Worm (Caenorhabditis elegans) whole organism, mixed stage, embryonic: ENCODE results near the gene kqt-1.

ENCODE experiments used
- M03D4.4 ChIP-seq: sonication (generic microtip); optimal IDR thresholded peaks from 2 replicates; lab custom pipeline; 2017; ENCODE audit warnings: mild to moderate bottlenecking, missing genetic modification characterization, missing compliant biosample characterization
- bed-3 ChIP-seq: fragments of 200-800 bp; sonication (Bioruptor generic); optimal IDR thresholded peaks from 3 replicates; lab custom pipeline; 2018; ENCODE audit warnings: mild to moderate bottlenecking, missing genetic modification characterization, moderate library complexity, missing compliant biosample characterization
- ceh-39 ChIP-seq: fragments of 150-350 bp; optimal IDR thresholded peaks from 2 replicates; lab custom pipeline; 2014; ENCODE audit warnings: missing biosample characterization, missing genetic modification characterization
- ceh-43 ChIP-seq: fragments of 200-800 bp; sonication (Bioruptor generic); optimal IDR thresholded peaks from 2 replicates; lab custom pipeline; 2018; ENCODE audit warnings: mild to moderate bottlenecking, missing genetic modification characterization, moderate library complexity, missing compliant biosample characterization
- ceh-83 ChIP-seq: fragments of 200-800 bp; sonication (Bioruptor generic); optimal IDR thresholded peaks from 2 replicates; lab custom pipeline; 2018; ENCODE audit warnings: mild to moderate bottlenecking, missing genetic modification characterization, missing compliant biosample characterization
- ces-1 ChIP-seq: fragments of 150-350 bp; optimal IDR thresholded peaks from 2 replicates; lab custom pipeline; 2014; ENCODE audit warnings: missing biosample characterization, missing genetic modification reagents, missing genetic modification characterization
- cnd-1 ChIP-seq: fragments of 200-800 bp; sonication (Bioruptor generic); optimal IDR thresholded peaks from 2 replicates; lab custom pipeline; 2018; ENCODE audit warnings: mild to moderate bottlenecking, missing genetic modification characterization, missing compliant biosample characterization
- drap-1 ChIP-seq: fragments of 200-800 bp; sonication (Bioruptor generic); optimal IDR thresholded peaks from 3 replicates; lab custom pipeline; 2018; ENCODE audit warnings: mild to moderate bottlenecking, missing genetic modification characterization, missing compliant biosample characterization
- elt-1 ChIP-seq: sonication (generic microtip); optimal IDR thresholded peaks from 2 replicates; lab custom pipeline; 2017; ENCODE audit warnings: missing genetic modification characterization, mild to moderate bottlenecking, missing compliant biosample characterization, antibody characterized with exemption, moderate library complexity, borderline replicate concordance; ENCODE audit not compliant: insufficient read depth
- elt-3 ChIP-seq: fragments of 150-350 bp; optimal IDR thresholded peaks from 2 replicates; lab custom pipeline; 2014; ENCODE audit warnings: missing biosample characterization, missing genetic modification characterization
- flh-1 ChIP-seq: fragments of 200-800 bp; sonication (Bioruptor generic); optimal IDR thresholded peaks from 2 replicates; lab custom pipeline; 2018; ENCODE audit warnings: mild to moderate bottlenecking, missing genetic modification characterization, moderate library complexity, missing compliant biosample characterization
- ham-2 ChIP-seq: fragments of 200-800 bp; sonication (Bioruptor generic); optimal IDR thresholded peaks from 2 replicates; lab custom pipeline; 2018; ENCODE audit warnings: mild to moderate bottlenecking, missing genetic modification characterization, missing compliant biosample characterization
- hlh-1 ChIP-seq: fragments of 150-350 bp; optimal IDR thresholded peaks from 2 replicates; lab custom pipeline; 2014; ENCODE audit warnings: missing biosample characterization, missing genetic modification reagents, missing genetic modification characterization
- lin-13 ChIP-seq: fragments of 150-350 bp; optimal IDR thresholded peaks from 2 replicates; lab custom pipeline; 2014; ENCODE audit warnings: missing biosample characterization, missing genetic modification characterization
- lin-32 ChIP-seq: fragments of 200-800 bp; sonication (Bioruptor generic); optimal IDR thresholded peaks from 2 replicates; lab custom pipeline; 2018; ENCODE audit warnings: mild to moderate bottlenecking, missing genetic modification characterization, missing compliant biosample characterization
- lsy-2 ChIP-seq: fragments of 150-350 bp; optimal IDR thresholded peaks from 2 replicates; lab custom pipeline; 2014; ENCODE audit warnings: missing biosample characterization, missing genetic modification characterization
- mab-5 ChIP-seq: fragments of 150-350 bp; optimal IDR thresholded peaks from 2 replicates; lab custom pipeline; 2014; ENCODE audit warnings: missing biosample characterization, missing genetic modification characterization
- mep-1 ChIP-seq: fragments of 150-350 bp; optimal IDR thresholded peaks from 2 replicates; lab custom pipeline; 2017; ENCODE audit warnings: missing biosample characterization, missing genetic modification reagents, missing genetic modification characterization, inconsistent platforms
- mls-2 ChIP-seq: sonication (generic microtip); optimal IDR thresholded peaks from 2 replicates; lab custom pipeline; 2016; ENCODE audit warnings: mild to moderate bottlenecking, missing genetic modification characterization, moderate library complexity, missing compliant biosample characterization
- nhr-2 ChIP-seq: fragments of 150-350 bp; optimal IDR thresholded peaks from 2 replicates; lab custom pipeline; 2014; ENCODE audit warnings: missing biosample characterization, missing genetic modification characterization
- nhr-237 ChIP-seq: fragments of 150-350 bp; optimal IDR thresholded peaks from 2 replicates; lab custom pipeline; 2014; ENCODE audit warnings: missing biosample characterization, missing genetic modification characterization
- nhr-28 ChIP-seq: fragments of 150-350 bp; optimal IDR thresholded peaks from 2 replicates; lab custom pipeline; 2014; ENCODE audit warnings: missing biosample characterization, missing genetic modification characterization
- nhr-76 ChIP-seq: sonication (generic microtip); optimal IDR thresholded peaks from 2 replicates; lab custom pipeline; 2017; ENCODE audit warnings: missing biosample characterization, missing genetic modification characterization
- pha-4 ChIP-seq: fragments of 150-350 bp; optimal IDR thresholded peaks from 2 replicates; lab custom pipeline; 2018; ENCODE audit warnings: missing biosample characterization, missing genetic modification reagents, missing genetic modification characterization
- sem-2 ChIP-seq: fragments of 200-800 bp; sonication (Bioruptor generic); optimal IDR thresholded peaks from 2 replicates; lab custom pipeline; 2018; ENCODE audit warnings: mild to moderate bottlenecking, missing genetic modification characterization, missing compliant biosample characterization
- snpc-4 ChIP-seq: fragments of 150-350 bp; optimal IDR thresholded peaks from 2 replicates; lab custom pipeline; 2014; ENCODE audit warnings: missing biosample characterization, missing genetic modification characterization
- sptf-1 ChIP-seq: sonication (generic microtip); optimal IDR thresholded peaks from 2 replicates; lab custom pipeline; 2017; ENCODE audit warnings: mild to moderate bottlenecking, missing genetic modification characterization, moderate library complexity, missing compliant biosample characterization
- tbx-8 ChIP-seq: fragments of 200-800 bp; sonication (Bioruptor generic); optimal IDR thresholded peaks from 2 replicates; lab custom pipeline; 2018; ENCODE audit warnings: mild to moderate bottlenecking, missing genetic modification characterization, moderate library complexity, missing compliant biosample characterization
- unc-120 ChIP-seq: sonication (generic microtip); optimal IDR thresholded peaks from 2 replicates; lab custom pipeline; 2017; ENCODE audit warnings: missing genetic modification characterization, missing compliant biosample characterization; ENCODE audit not compliant: poor library complexity, severe bottlenecking
- unc-39 ChIP-seq: fragments of 150-350 bp; optimal IDR thresholded peaks from 2 replicates; lab custom pipeline; 2014; ENCODE audit warnings: missing biosample characterization, missing genetic modification characterization
- unc-62 ChIP-seq: fragments of 150-350 bp; optimal IDR thresholded peaks from 2 replicates; lab custom pipeline; 2014; ENCODE audit warnings: missing biosample characterization, missing genetic modification reagents, missing genetic modification characterization
- zip-8 ChIP-seq: fragments of 150-350 bp; optimal IDR thresholded peaks from 2 replicates; lab custom pipeline; 2014; ENCODE audit warnings: missing biosample characterization, missing genetic modification characterization
- ztf-11 ChIP-seq: fragments of 150-350 bp; optimal IDR thresholded peaks from 2 replicates; lab custom pipeline; 2014; ENCODE audit warnings: missing biosample characterization, missing genetic modification characterization

Gene kqt-1

DNA sequence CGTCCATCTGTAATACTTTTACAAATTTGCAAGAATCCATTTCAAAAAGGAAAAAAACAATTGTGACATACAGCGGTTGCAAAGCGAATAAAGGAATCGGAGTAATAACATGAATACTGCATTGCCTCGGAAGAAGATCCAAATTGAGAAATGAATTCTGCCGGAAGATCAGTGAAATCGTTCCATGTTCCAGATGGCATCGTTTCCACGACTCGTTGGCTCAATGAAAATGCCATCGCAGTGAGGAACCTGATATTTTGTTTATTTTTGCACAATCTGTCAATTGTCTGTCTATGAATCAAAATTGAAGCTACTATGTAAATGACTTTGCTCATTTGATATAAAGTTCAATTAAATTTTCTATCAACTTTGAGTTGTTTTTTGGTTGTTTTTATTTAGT lies 11.8 kb downstream of the kqt-1 start:
- TF ChIP-seq elt-1 (tag; lab: Kevin White, UChicago) = no peak
- no peak for TF ChIP-seq ceh-43 (GFP tag; lab: Kevin White, UChicago)
- TF ChIP-seq hlh-1 = no peak
- TF ChIP-seq nhr-28 = no peak
- TF ChIP-seq lsy-2 = no peak
- no peak for TF ChIP-seq nhr-237 (tag; lab: Kevin White, UChicago)
- no peak for TF ChIP-seq unc-39 (tag; lab: Kevin White, UChicago)
- TF ChIP-seq mab-5 (tag; lab: Kevin White, UChicago) = no peak

DNA sequence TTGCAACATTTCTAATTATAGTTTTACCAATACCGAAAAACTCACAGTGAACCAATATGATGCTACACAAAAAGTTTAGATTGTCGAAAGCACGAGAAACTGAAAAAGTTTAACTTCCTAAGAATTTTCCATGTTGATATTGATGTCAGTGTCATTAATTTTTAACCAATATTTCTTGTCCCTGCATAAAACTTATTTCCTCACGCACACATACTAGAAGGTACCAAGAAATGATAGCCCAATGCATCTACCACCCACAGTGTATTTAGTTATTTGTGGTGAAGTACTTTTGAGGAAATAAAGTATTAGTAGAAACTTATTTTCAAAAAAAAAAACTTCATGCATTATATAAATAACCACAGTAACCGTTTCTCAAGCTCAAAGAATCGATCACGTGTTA lies 12.6 kb downstream of the kqt-1 start, which contains the start of gene aexr-2:
Gene aexr-2 (minus strand): TSS at position 101 of the 400 bp plus-strand sequence.
- TF ChIP-seq ceh-83 (GFP tag; lab: Kevin White, UChicago) (no peak), ces-1 (no peak), lsy-2 (no peak), zip-8 (tag; lab: Kevin White, UChicago) (no peak), bed-3 (no peak), nhr-2 (tag; lab: Kevin White, UChicago) (no peak), unc-120 (tag; lab: Kevin White, UChicago) (no peak), mep-1 (tag; lab: Kevin White, UChicago) (no peak), nhr-76 (tag; lab: Kevin White, UChicago) (no peak), hlh-1 (no peak)

DNA sequence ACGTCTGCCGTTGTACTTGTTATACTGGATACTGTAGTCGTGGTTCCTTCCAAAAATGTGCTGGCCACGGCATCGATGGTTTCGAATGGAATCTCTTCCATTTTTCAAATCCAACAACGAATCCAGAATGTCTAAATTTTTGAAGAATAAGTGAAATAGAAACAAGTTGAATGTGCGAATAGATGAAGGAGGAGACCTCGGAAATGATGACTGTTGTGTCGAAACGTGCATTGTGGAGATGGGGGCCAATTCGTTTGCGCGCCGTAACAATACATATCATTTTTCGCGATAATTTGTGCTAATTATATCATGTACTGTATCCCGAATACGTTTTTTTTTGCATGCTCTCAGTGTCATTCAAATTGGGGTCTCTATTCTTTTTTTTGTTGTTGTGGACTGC lies 16.4 kb downstream of the kqt-1 start, which contains the start of gene aexr-1:
Gene aexr-1 (minus strand): TSS at position 101 of the 400 bp plus-strand sequence.
- no peak for TF ChIP-seq M03D4.4 (tag; lab: Kevin White, UChicago)
- no peak for TF ChIP-seq mls-2 (tag; lab: Kevin White, UChicago)
- TF ChIP-seq tbx-8 = no peak
- TF ChIP-seq nhr-237 (tag; lab: Kevin White, UChicago) = no peak
- TF ChIP-seq mep-1 (tag; lab: Kevin White, UChicago) = no peak
- TF ChIP-seq nhr-28 = no peak
- TF ChIP-seq drap-1 (GFP tag; lab: Kevin White, UChicago) = no peak
- no peak for TF ChIP-seq hlh-1
- no peak for TF ChIP-seq sptf-1 (tag; lab: Kevin White, UChicago)
- TF ChIP-seq ztf-11 (tag; lab: Kevin White, UChicago) = no peak
- TF ChIP-seq snpc-4 = no peak
- no peak for TF ChIP-seq unc-39 (tag; lab: Kevin White, UChicago)

DNA sequence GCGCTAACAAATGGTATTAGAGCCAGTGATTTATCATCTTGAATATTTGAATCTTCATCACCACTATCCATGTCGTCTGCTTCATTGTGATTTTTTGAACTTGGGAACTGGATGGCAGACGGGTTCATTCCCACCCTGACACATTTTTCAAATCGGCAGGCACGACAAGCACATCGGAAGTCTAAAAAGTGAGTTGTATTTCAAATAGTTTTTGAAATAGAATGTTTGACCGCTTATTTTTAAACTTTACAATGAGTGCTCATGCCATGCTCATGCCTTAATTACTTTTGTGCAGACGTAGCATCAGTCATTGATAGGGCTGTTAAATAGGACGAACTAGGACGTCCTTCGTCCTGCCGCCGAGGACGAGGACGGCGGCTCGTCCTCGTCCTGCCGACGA lies 19.1 kb downstream of the kqt-1 start:
- no peak for TF ChIP-seq ham-2
- TF ChIP-seq ceh-83 (GFP tag; lab: Kevin White, UChicago) = no peak
- TF ChIP-seq mls-2 (tag; lab: Kevin White, UChicago) = no peak
- no peak for TF ChIP-seq unc-62 (GFP tag; lab: Kevin White, UChicago)
- TF ChIP-seq pha-4 (tag; lab: Kevin White, UChicago) = no peak
- no peak for TF ChIP-seq ztf-11 (tag; lab: Kevin White, UChicago)
- no peak for TF ChIP-seq elt-3 (tag; lab: Kevin White, UChicago)
- TF ChIP-seq lin-13 (tag; lab: Kevin White, UChicago) = no peak
- TF ChIP-seq flh-1 (GFP tag; lab: Kevin White, UChicago) = no peak
- TF ChIP-seq M03D4.4 (tag; lab: Kevin White, UChicago) = no peak
- TF ChIP-seq ceh-39 (tag; lab: Kevin White, UChicago) = no peak
- no peak for TF ChIP-seq nhr-237 (tag; lab: Kevin White, UChicago)
- TF ChIP-seq bed-3 = no peak
- TF ChIP-seq mab-5 (tag; lab: Kevin White, UChicago) = no peak
- no peak for TF ChIP-seq sem-2
- no peak for TF ChIP-seq drap-1 (GFP tag; lab: Kevin White, UChicago)
- TF ChIP-seq ceh-43 (GFP tag; lab: Kevin White, UChicago) = no peak
- no peak for TF ChIP-seq ces-1
- no peak for TF ChIP-seq mep-1 (tag; lab: Kevin White, UChicago)
- TF ChIP-seq lin-32 (GFP tag; lab: Kevin White, UChicago) = no peak

DNA sequence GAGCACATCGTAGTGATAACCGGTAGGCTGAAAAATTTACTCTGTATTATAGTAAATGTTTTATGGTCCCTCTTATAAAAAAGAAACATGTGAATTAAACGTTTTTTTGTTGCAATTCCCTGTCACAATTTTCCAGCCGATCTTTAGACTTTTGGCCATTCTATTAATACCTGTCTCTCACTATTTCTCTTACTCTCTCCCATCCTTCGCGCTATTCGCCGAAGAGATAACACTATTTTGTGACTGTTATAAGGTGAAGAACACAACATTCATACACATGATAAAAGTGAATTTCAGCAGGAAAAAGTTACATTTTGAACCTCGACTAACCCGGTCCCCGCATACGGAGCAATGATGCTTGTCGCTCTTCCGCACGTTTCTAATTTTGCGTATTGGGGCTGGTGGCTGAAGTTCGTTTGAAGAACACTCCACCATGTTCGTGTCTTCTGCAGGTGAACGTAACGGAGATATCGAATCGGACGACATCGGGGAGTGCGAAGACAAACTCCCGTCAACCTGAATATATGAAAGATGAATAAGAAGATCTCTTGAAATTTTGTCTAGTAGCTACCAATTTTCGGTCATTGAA lies 20.3 kb downstream of the kqt-1 start:
- TF ChIP-seq cnd-1 (tag; lab: Kevin White, UChicago) = no peak
- TF ChIP-seq nhr-2 (tag; lab: Kevin White, UChicago) = no peak
- no peak for TF ChIP-seq lsy-2
- no peak for TF ChIP-seq nhr-76 (tag; lab: Kevin White, UChicago)
- TF ChIP-seq ztf-11 (tag; lab: Kevin White, UChicago) = no peak
- TF ChIP-seq, all 35 proteins: peak for 0
